Fruit fly (Drosophila melanogaster) whole organism, prepupa: ENCODE results near the gene Ekar.
A peak's percentile ranks its signal among the peaks of the same experiment; 100 is the strongest.

Experiments
- Blimp-1 ChIP-seq: fragments of 200-800 bp; sonication (Bioruptor generic); optimal IDR thresholded peaks from 3 replicates; lab custom pipeline; 2017; ENCODE audit warnings: missing biosample characterization, missing genetic modification characterization, mild to moderate bottlenecking, moderate library complexity, missing genetic modification reagents
- CG10631 ChIP-seq: fragments of 200-800 bp; sonication (Bioruptor generic); optimal IDR thresholded peaks from 2 replicates; lab custom pipeline; 2016; ENCODE audit warnings: missing biosample characterization, missing genetic modification characterization
- CG11294 ChIP-seq: fragments of 200-800 bp; sonication (Bioruptor generic); IDR thresholded peaks from 2 replicates; pipeline ENCODE4 v1.3.6; 2022; ENCODE audit warnings: missing biosample characterization, missing genetic modification characterization
- CG11762 ChIP-seq: fragments of 200-800 bp; sonication (Bioruptor generic); optimal IDR thresholded peaks from 3 replicates; lab custom pipeline; 2016; ENCODE audit warnings: missing biosample characterization, missing genetic modification characterization; ENCODE audit not compliant: insufficient read depth
- CG11902 ChIP-seq: fragments of 200-800 bp; sonication (Bioruptor generic); optimal IDR thresholded peaks from 3 replicates; lab custom pipeline; 2016; ENCODE audit warnings: missing biosample characterization, missing genetic modification characterization
- CG15336 ChIP-seq: fragments of 200-800 bp; sonication (Bioruptor generic); IDR thresholded peaks from 2 replicates; pipeline ENCODE4 v1.3.6; 2022; ENCODE audit warnings: missing biosample characterization, missing genetic modification characterization
- CG3032 ChIP-seq: fragments of 200-800 bp; optimal IDR thresholded peaks from 2 replicates; lab custom pipeline; 2019; ENCODE audit warnings: missing biosample characterization, mild to moderate bottlenecking, missing genetic modification characterization, moderate library complexity
- CG31627 ChIP-seq: fragments of 200-800 bp; sonication (Bioruptor generic); optimal IDR thresholded peaks from 3 replicates; lab custom pipeline; 2016; ENCODE audit warnings: missing biosample characterization, missing genetic modification characterization
- CG32006 ChIP-seq: fragments of 200-800 bp; sonication (Bioruptor generic); optimal IDR thresholded peaks from 3 replicates; lab custom pipeline; 2017; ENCODE audit warnings: missing biosample characterization, mild to moderate bottlenecking, missing genetic modification characterization
- CG3919 ChIP-seq: fragments of 200-800 bp; sonication (Bioruptor generic); optimal IDR thresholded peaks from 3 replicates; lab custom pipeline; 2016; ENCODE audit warnings: missing biosample characterization, missing genetic modification characterization
- CG6276 ChIP-seq: fragments of 200-800 bp; sonication (Bioruptor generic); optimal IDR thresholded peaks from 2 replicates; lab custom pipeline; 2017; ENCODE audit warnings: missing biosample characterization, mild to moderate bottlenecking, missing genetic modification characterization
- CG6792 ChIP-seq: fragments of 200-800 bp; sonication (Bioruptor generic); optimal IDR thresholded peaks from 3 replicates; lab custom pipeline; 2016; ENCODE audit warnings: missing biosample characterization, missing genetic modification characterization
- CG6808 ChIP-seq: fragments of 200-800 bp; sonication (Bioruptor generic); optimal IDR thresholded peaks from 3 replicates; lab custom pipeline; 2017; ENCODE audit warnings: missing biosample characterization, missing genetic modification characterization, mild to moderate bottlenecking, moderate library complexity, missing genetic modification reagents
- CG6854 ChIP-seq: fragments of 200-800 bp; sonication (Bioruptor generic); optimal IDR thresholded peaks from 2 replicates; lab custom pipeline; 2017; ENCODE audit warnings: missing biosample characterization, mild to moderate bottlenecking, missing genetic modification characterization
- CG7368 ChIP-seq: fragments of 200-800 bp; sonication (Bioruptor generic); optimal IDR thresholded peaks from 3 replicates; lab custom pipeline; 2016; ENCODE audit warnings: missing biosample characterization, missing genetic modification characterization
- CG8119 ChIP-seq: fragments of 200-800 bp; sonication (Bioruptor generic); IDR thresholded peaks from 3 replicates; pipeline ENCODE4 v1.3.6; 2022; ENCODE audit warnings: missing biosample characterization, missing genetic modification characterization
- CG8319 ChIP-seq: fragments of 200-800 bp; sonication (Bioruptor generic); optimal IDR thresholded peaks from 3 replicates; lab custom pipeline; 2016; ENCODE audit warnings: missing biosample characterization, missing genetic modification characterization
- CG8632 ChIP-seq: fragments of 200-800 bp; sonication (Bioruptor generic); optimal IDR thresholded peaks from 3 replicates; lab custom pipeline; 2016; ENCODE audit warnings: missing biosample characterization, missing genetic modification characterization
- CG9139 ChIP-seq: fragments of 200-800 bp; sonication (Bioruptor generic); optimal IDR thresholded peaks from 3 replicates; lab custom pipeline; 2017; ENCODE audit warnings: missing biosample characterization, mild to moderate bottlenecking, missing genetic modification characterization
- Eip75B ChIP-seq: fragments of 200-800 bp; sonication (Bioruptor generic); optimal IDR thresholded peaks from 3 replicates; lab custom pipeline; 2016; ENCODE audit warnings: missing biosample characterization, missing genetic modification characterization
- Eip78C ChIP-seq: fragments of 200-800 bp; sonication (Bioruptor generic); peaks from one replicate; lab custom pipeline; 2016; ENCODE audit warnings: missing biosample characterization, missing genetic modification characterization
- Eip93F ChIP-seq: fragments of 200-800 bp; sonication (Bioruptor generic); optimal IDR thresholded peaks from 2 replicates; lab custom pipeline; 2016; ENCODE audit warnings: missing biosample characterization, mild to moderate bottlenecking, missing genetic modification characterization
- Hr39 ChIP-seq: fragments of 200-800 bp; sonication (Bioruptor generic); optimal IDR thresholded peaks from 2 replicates; lab custom pipeline; 2016; ENCODE audit warnings: missing biosample characterization, missing genetic modification characterization
- Hr4 ChIP-seq: fragments of 200-800 bp; sonication (Bioruptor generic); optimal IDR thresholded peaks from 3 replicates; lab custom pipeline; 2016; ENCODE audit warnings: missing biosample characterization, missing genetic modification characterization
- Lpt ChIP-seq: fragments of 200-800 bp; sonication (Bioruptor generic); optimal IDR thresholded peaks from 3 replicates; lab custom pipeline; 2016; ENCODE audit warnings: missing biosample characterization, missing genetic modification characterization
- OdsH ChIP-seq: fragments of 200-800 bp; sonication (Bioruptor generic); optimal IDR thresholded peaks from 3 replicates; lab custom pipeline; 2016; ENCODE audit warnings: missing biosample characterization, missing genetic modification characterization
- Smox ChIP-seq: fragments of 200-800 bp; sonication (Bioruptor generic); optimal IDR thresholded peaks from 3 replicates; lab custom pipeline; 2016; ENCODE audit warnings: missing biosample characterization, missing genetic modification characterization
- Sox102F ChIP-seq: fragments of 200-800 bp; sonication (Bioruptor generic); optimal IDR thresholded peaks from 2 replicates; lab custom pipeline; 2016; ENCODE audit warnings: missing biosample characterization, mild to moderate bottlenecking, missing genetic modification characterization
- Sox14 ChIP-seq: fragments of 200-800 bp; sonication (Bioruptor generic); optimal IDR thresholded peaks from 3 replicates; lab custom pipeline; 2016; ENCODE audit warnings: missing biosample characterization, missing genetic modification characterization
- achi ChIP-seq: fragments of 200-800 bp; sonication (Bioruptor generic); optimal IDR thresholded peaks from 3 replicates; lab custom pipeline; 2016; ENCODE audit warnings: missing biosample characterization, missing genetic modification characterization
- acj6 ChIP-seq: fragments of 200-800 bp; sonication (Bioruptor generic); optimal IDR thresholded peaks from 3 replicates; lab custom pipeline; 2016; ENCODE audit warnings: missing biosample characterization, missing genetic modification characterization
- cyc ChIP-seq: fragments of 200-800 bp; sonication (Bioruptor generic); optimal IDR thresholded peaks from 3 replicates; lab custom pipeline; 2016; ENCODE audit warnings: missing biosample characterization, missing genetic modification characterization
- dsx ChIP-seq: fragments of 200-800 bp; optimal IDR thresholded peaks from 3 replicates; lab custom pipeline; 2019; ENCODE audit warnings: missing biosample characterization, mild to moderate bottlenecking, missing genetic modification characterization, moderate library complexity; ENCODE audit not compliant: poor library complexity, severe bottlenecking
- esn ChIP-seq: fragments of 200-800 bp; sonication (Bioruptor generic); optimal IDR thresholded peaks from 2 replicates; lab custom pipeline; 2016; ENCODE audit warnings: missing biosample characterization, mild to moderate bottlenecking, missing genetic modification characterization, moderate library complexity
- fd59A ChIP-seq: fragments of 200-800 bp; sonication (Bioruptor generic); optimal IDR thresholded peaks from 2 replicates; lab custom pipeline; 2017; ENCODE audit warnings: missing biosample characterization, mild to moderate bottlenecking, missing genetic modification characterization, missing genetic modification reagents
- fd85E ChIP-seq: fragments of 200-800 bp; sonication (Bioruptor generic); optimal IDR thresholded peaks from 3 replicates; lab custom pipeline; 2016; ENCODE audit warnings: missing biosample characterization, missing genetic modification characterization
- fkh ChIP-seq: fragments of 200-800 bp; sonication (Bioruptor generic); optimal IDR thresholded peaks from 3 replicates; lab custom pipeline; 2017; ENCODE audit warnings: missing biosample characterization, mild to moderate bottlenecking, missing genetic modification characterization, moderate library complexity
- pdm3 ChIP-seq: fragments of 200-800 bp; sonication (Bioruptor generic); optimal IDR thresholded peaks from 3 replicates; lab custom pipeline; 2016; ENCODE audit warnings: missing biosample characterization, missing genetic modification characterization
- salr ChIP-seq, 2 experiments: fragments of 200-800 bp; sonication (Bioruptor generic); optimal IDR thresholded peaks; 3 replicates each; lab custom pipeline; 2016 to 2018; ENCODE audit warnings: missing biosample characterization in 2 of 2, missing genetic modification characterization in 2 of 2, mild to moderate bottlenecking in 1 of 2
- spab ChIP-seq: fragments of 200-800 bp; sonication (Bioruptor generic); optimal IDR thresholded peaks from 2 replicates; lab custom pipeline; 2017; ENCODE audit warnings: missing biosample characterization, mild to moderate bottlenecking, missing genetic modification characterization, missing genetic modification reagents
- ss ChIP-seq, 2 experiments: fragments of 200-800 bp; sonication (Bioruptor generic); optimal IDR thresholded peaks; 2 replicates in 1 of 2; 3 replicates in 1 of 2; lab custom pipeline; 2017 to 2018; ENCODE audit warnings: mild to moderate bottlenecking in 2 of 2, missing biosample characterization in 2 of 2, missing genetic modification characterization in 2 of 2, moderate library complexity in 1 of 2
- topi ChIP-seq: fragments of 200-800 bp; sonication (Bioruptor generic); optimal IDR thresholded peaks from 3 replicates; lab custom pipeline; 2016; ENCODE audit warnings: missing biosample characterization, missing genetic modification characterization
- vri ChIP-seq: fragments of 200-800 bp; sonication (Bioruptor generic); optimal IDR thresholded peaks from 3 replicates; lab custom pipeline; 2016; ENCODE audit warnings: missing biosample characterization, mild to moderate bottlenecking, missing genetic modification characterization

The Ekar gene

dm6 chr4:646414-647016, at the start of gene Ekar:
Gene Ekar, minus strand, starts transcription at chr4:646556.
- TF ChIP-seq CG7368 (GFP tag; lab: Kevin White, UChicago) (no peak), salr (GFP tag; optimal IDR thresholded peaks at IDR 0.05; lab: Kevin White, UChicago) (no peak)
- TF ChIP-seq, all 60 proteins: peak for 0

- TF ChIP-seq esn (GFP tag; lab: Kevin White, UChicago), result peak; percentile 15
- no peak for TF ChIP-seq CG11902 (GFP tag; lab: Kevin White, UChicago)
- peak; percentile 6 for TF ChIP-seq Sox14 (GFP tag; lab: Kevin White, UChicago)
- TF ChIP-seq CG6854 (GFP tag; lab: Kevin White, UChicago), result peak; percentile 45
- TF ChIP-seq fd59A (GFP tag; lab: Kevin White, UChicago), result no peak
- peak; percentile 6 for TF ChIP-seq acj6 (GFP tag; lab: Kevin White, UChicago)
- TF ChIP-seq Eip78C (GFP tag; lab: Kevin White, UChicago), result peak; percentile 75
- no peak for TF ChIP-seq CG8319
- peak; percentile 60 for TF ChIP-seq Sox102F
- peak; percentile 50 for TF ChIP-seq vri
- peak; percentile 13 for TF ChIP-seq CG6792 (GFP tag; lab: Kevin White, UChicago)
- TF ChIP-seq pdm3 (GFP tag; lab: Kevin White, UChicago), result peak; percentile 13
- TF ChIP-seq CG9139 (GFP tag; lab: Kevin White, UChicago), result no peak
- peak in 1 of 2 experiments; percentile 10 for TF ChIP-seq ss (GFP tag; optimal IDR thresholded peaks at IDR 0.05; lab: Kevin White, UChicago)
- TF ChIP-seq OdsH (GFP tag; lab: Kevin White, UChicago), result peak; percentile 10
- no peak for TF ChIP-seq CG11762
These were observed 49.5 kb upstream of the Ekar start, which contains the start of gene myo for dm6 chr4:695845-696244. Gene myo, minus strand, starts transcription at chr4:696055.

dm6 chr4:694917-695720, 48.8 kb upstream of the Ekar start:
- TF ChIP-seq CG31627 (GFP tag; lab: Kevin White, UChicago) (peak; percentile 37), Eip93F (GFP tag; lab: Kevin White, UChicago) (peak; percentile 17), Sox102F (peak; percentile 71), Hr39 (GFP tag; lab: Kevin White, UChicago) (peak; percentile 38), topi (peak; percentile 57), spab (no peak), CG8119 (GFP tag; lab: Robert Waterston, UW) (no peak), Smox (peak; percentile 53), pdm3 (GFP tag; lab: Kevin White, UChicago) (peak; percentile 57), fd85E (GFP tag; lab: Kevin White, UChicago) (no peak), Eip75B (GFP tag; lab: Kevin White, UChicago) (peak; percentile 47), CG11294 (GFP tag; lab: Robert Waterston, UW) (no peak), fkh (GFP tag; lab: Kevin White, UChicago) (no peak), CG6854 (GFP tag; lab: Kevin White, UChicago) (peak; percentile 15), CG15336 (GFP tag; lab: Robert Waterston, UW) (no peak), CG6276 (no peak), CG3919 (GFP tag; lab: Kevin White, UChicago) (no peak), Eip78C (GFP tag; lab: Kevin White, UChicago) (peak; percentile 84), Lpt (no peak), Sox14 (GFP tag; lab: Kevin White, UChicago) (peak; percentile 35), CG8319 (no peak), CG8632 (GFP tag; lab: Kevin White, UChicago) (peak; percentile 38), acj6 (GFP tag; lab: Kevin White, UChicago) (peak; percentile 24), CG3032 (tag; lab: Kevin White, UChicago) (peak; percentile 42), Hr4 (GFP tag; lab: Kevin White, UChicago) (peak; percentile 51), vri (no peak), CG10631 (GFP tag; lab: Kevin White, UChicago) (peak; percentile 36), cyc (GFP tag; lab: Kevin White, UChicago) (peak; percentile 44), Blimp-1 (GFP tag; lab: Kevin White, UChicago) (no peak), OdsH (GFP tag; lab: Kevin White, UChicago) (peak; percentile 11), CG6808 (GFP tag; lab: Kevin White, UChicago) (no peak), esn (GFP tag; lab: Kevin White, UChicago) (peak; percentile 64), CG32006 (GFP tag; lab: Kevin White, UChicago) (no peak), dsx (GFP tag; lab: Kevin White, UChicago) (no peak), achi (no peak)
